Fruit fly (Drosophila melanogaster) whole organism, embryonic: ENCODE data around the gene Sdhaf3.

Source experiments
- Atf3 ChIP-seq: fragments of 200-800 bp; sonication (Bioruptor generic); optimal IDR thresholded peaks from 3 replicates; lab custom pipeline; 2016; ENCODE audit warnings: missing biosample characterization, missing genetic modification characterization
- Blimp-1 ChIP-seq: fragments of 200-800 bp; sonication (Bioruptor generic); optimal IDR thresholded peaks from 3 replicates; lab custom pipeline; 2018; ENCODE audit warnings: missing biosample characterization, missing genetic modification characterization, mild to moderate bottlenecking, moderate library complexity, missing genetic modification reagents
- CG10979 ChIP-seq: fragments of 200-800 bp; sonication (Bioruptor generic); optimal IDR thresholded peaks from 2 replicates; lab custom pipeline; 2018; ENCODE audit warnings: missing biosample characterization, mild to moderate bottlenecking, missing genetic modification characterization, moderate library complexity
- CG11247 ChIP-seq: fragments of 200-800 bp; sonication (Bioruptor generic); IDR thresholded peaks from 2 replicates; pipeline ENCODE4 v1.3.6; 2022; ENCODE audit warnings: missing biosample characterization, missing genetic modification characterization
- CG11560 ChIP-seq: fragments of 200-800 bp; sonication (Bioruptor generic); IDR thresholded peaks from 3 replicates; pipeline ENCODE4 v1.3.6; 2022; ENCODE audit warnings: missing biosample characterization, missing genetic modification characterization
- CG12219 ChIP-seq: fragments of 200-800 bp; sonication (Bioruptor generic); optimal IDR thresholded peaks from 3 replicates; lab custom pipeline; 2018; ENCODE audit warnings: missing biosample characterization, mild to moderate bottlenecking, missing genetic modification characterization
- CG14014 ChIP-seq: fragments of 200-800 bp; sonication (Bioruptor generic); IDR thresholded peaks from 2 replicates; pipeline ENCODE4 v1.3.6; 2022; ENCODE audit warnings: missing biosample characterization, missing genetic modification characterization
- CG14441 ChIP-seq: fragments of 200-800 bp; sonication (Bioruptor generic); IDR thresholded peaks from 2 replicates; pipeline ENCODE4 v1.3.6; 2022; ENCODE audit warnings: missing biosample characterization, missing genetic modification characterization
- CG14667 ChIP-seq: fragments of 200-800 bp; sonication (Bioruptor generic); IDR thresholded peaks from 2 replicates; pipeline ENCODE4 v1.3.6; 2022; ENCODE audit warnings: missing biosample characterization, missing genetic modification characterization
- CG16813 ChIP-seq: fragments of 200-800 bp; sonication (Bioruptor generic); IDR thresholded peaks from 3 replicates; pipeline ENCODE4 v1.3.6; 2022; ENCODE audit warnings: missing biosample characterization, missing genetic modification characterization; ENCODE audit not compliant: partially characterized antibody
- CG17912 ChIP-seq: fragments of 200-800 bp; sonication (Bioruptor generic); optimal IDR thresholded peaks from 2 replicates; lab custom pipeline; 2018; ENCODE audit warnings: missing biosample characterization, mild to moderate bottlenecking, missing genetic modification characterization
- CG18599 ChIP-seq: fragments of 200-800 bp; sonication (Bioruptor generic); optimal IDR thresholded peaks from 3 replicates; lab custom pipeline; 2017; ENCODE audit warnings: missing biosample characterization, missing genetic modification characterization, mild to moderate bottlenecking, moderate library complexity, missing genetic modification reagents
- CG2875 ChIP-seq: fragments of 200-800 bp; sonication (Bioruptor generic); optimal IDR thresholded peaks from 2 replicates; lab custom pipeline; 2017; ENCODE audit warnings: missing biosample characterization, mild to moderate bottlenecking, missing genetic modification characterization, missing genetic modification reagents
- CG31441 ChIP-seq: fragments of 200-800 bp; sonication (Bioruptor generic); IDR thresholded peaks from 2 replicates; pipeline ENCODE4 v1.3.6; 2022; ENCODE audit warnings: missing biosample characterization, missing genetic modification characterization
- CG34224 ChIP-seq: fragments of 200-800 bp; sonication (Bioruptor generic); IDR thresholded peaks from 3 replicates; pipeline ENCODE4 v1.3.6; 2022; ENCODE audit warnings: missing biosample characterization, missing genetic modification characterization; ENCODE audit not compliant: partially characterized antibody
- CG3838 ChIP-seq: fragments of 200-800 bp; sonication (Bioruptor generic); optimal IDR thresholded peaks from 3 replicates; lab custom pipeline; 2016; ENCODE audit warnings: missing biosample characterization, missing genetic modification characterization
- CG7745 ChIP-seq: fragments of 200-800 bp; sonication (Bioruptor generic); optimal IDR thresholded peaks from 2 replicates; lab custom pipeline; 2018; ENCODE audit warnings: missing biosample characterization, mild to moderate bottlenecking, missing genetic modification characterization, moderate library complexity
- CG9797 ChIP-seq: fragments of 200-800 bp; sonication (Bioruptor generic); optimal IDR thresholded peaks from 3 replicates; lab custom pipeline; 2018; ENCODE audit warnings: missing biosample characterization, mild to moderate bottlenecking, missing genetic modification characterization
- CG9932 ChIP-seq: fragments of 200-800 bp; sonication (Bioruptor generic); IDR thresholded peaks from 2 replicates; pipeline ENCODE4 v1.3.6; 2022; ENCODE audit warnings: missing biosample characterization, missing genetic modification characterization
- Camta ChIP-seq: fragments of 200-800 bp; sonication (Bioruptor generic); optimal IDR thresholded peaks from 2 replicates; lab custom pipeline; 2016; ENCODE audit warnings: missing biosample characterization, missing genetic modification characterization
- D19A ChIP-seq: fragments of 200-800 bp; optimal IDR thresholded peaks from 3 replicates; lab custom pipeline; 2019; ENCODE audit warnings: missing biosample characterization, mild to moderate bottlenecking, missing genetic modification characterization, moderate library complexity
- D19B ChIP-seq: fragments of 200-800 bp; sonication (Bioruptor generic); optimal IDR thresholded peaks from 2 replicates; lab custom pipeline; 2017; ENCODE audit warnings: missing biosample characterization, mild to moderate bottlenecking, missing genetic modification characterization
- Drgx ChIP-seq: fragments of 200-800 bp; sonication (Bioruptor generic); IDR thresholded peaks from 2 replicates; pipeline ENCODE4 v1.3.6; 2022; ENCODE audit warnings: missing biosample characterization, missing genetic modification characterization
- Fer3 ChIP-seq: fragments of 200-800 bp; sonication (Bioruptor generic); optimal IDR thresholded peaks from 2 replicates; lab custom pipeline; 2018; ENCODE audit warnings: missing biosample characterization, mild to moderate bottlenecking, missing genetic modification characterization, moderate library complexity
- Hey ChIP-seq: fragments of 200-800 bp; sonication (Bioruptor generic); optimal IDR thresholded peaks from 3 replicates; lab custom pipeline; 2018; ENCODE audit warnings: missing biosample characterization, mild to moderate bottlenecking, missing genetic modification characterization
- Ssrp ChIP-seq: fragments of 200-800 bp; sonication (Bioruptor generic); optimal IDR thresholded peaks from 2 replicates; lab custom pipeline; 2018; ENCODE audit warnings: missing biosample characterization, mild to moderate bottlenecking, missing genetic modification characterization, moderate library complexity
- Usf ChIP-seq: fragments of 200-800 bp; sonication (Bioruptor generic); optimal IDR thresholded peaks from 2 replicates; lab custom pipeline; 2017; ENCODE audit warnings: missing genotype, missing biosample characterization, missing genetic modification characterization
- abd-A ChIP-seq: fragments of 200-800 bp; sonication (Bioruptor generic); optimal IDR thresholded peaks from 3 replicates; lab custom pipeline; 2019; ENCODE audit warnings: missing biosample characterization, mild to moderate bottlenecking, missing genetic modification characterization, moderate library complexity
- bcd ChIP-seq: fragments of 200-800 bp; sonication (Bioruptor generic); optimal IDR thresholded peaks from 2 replicates; lab custom pipeline; 2017; ENCODE audit warnings: missing biosample characterization, mild to moderate bottlenecking, missing genetic modification characterization
- btn ChIP-seq: fragments of 200-800 bp; sonication (Bioruptor generic); optimal IDR thresholded peaks from 2 replicates; lab custom pipeline; 2016; ENCODE audit warnings: missing biosample characterization, missing genetic modification characterization
- caup ChIP-seq: fragments of 200-800 bp; sonication (Bioruptor generic); optimal IDR thresholded peaks from 3 replicates; lab custom pipeline; 2017; ENCODE audit warnings: missing biosample characterization, mild to moderate bottlenecking, missing genetic modification characterization, moderate library complexity; ENCODE audit not compliant: severe bottlenecking
- dati ChIP-seq: fragments of 200-800 bp; sonication (Bioruptor generic); IDR thresholded peaks from 2 replicates; pipeline ENCODE4 v1.3.6; 2022; ENCODE audit warnings: missing biosample characterization, missing genetic modification characterization
- fd102C ChIP-seq: fragments of 200-800 bp; sonication (Bioruptor generic); optimal IDR thresholded peaks from 2 replicates; lab custom pipeline; 2018; ENCODE audit warnings: missing biosample characterization, mild to moderate bottlenecking, missing genetic modification characterization, moderate library complexity
- fd64A ChIP-seq: fragments of 200-800 bp; sonication (Bioruptor generic); optimal IDR thresholded peaks from 3 replicates; lab custom pipeline; 2018; ENCODE audit warnings: missing biosample characterization, mild to moderate bottlenecking, missing genetic modification characterization
- her ChIP-seq: fragments of 200-800 bp; sonication (Bioruptor generic); optimal IDR thresholded peaks from 2 replicates; lab custom pipeline; 2016; ENCODE audit warnings: missing biosample characterization, missing genetic modification characterization
- insv ChIP-seq, 2 experiments: fragments of 200-800 bp; sonication (Bioruptor generic); optimal IDR thresholded peaks; 3 replicates each; lab custom pipeline; 2016 to 2018; ENCODE audit warnings: missing biosample characterization in 2 of 2, missing genetic modification characterization in 2 of 2
- p53 ChIP-seq: fragments of 200-800 bp; sonication (Bioruptor generic); optimal IDR thresholded peaks from 2 replicates; lab custom pipeline; 2016; ENCODE audit warnings: missing biosample characterization, missing genetic modification characterization
- pita ChIP-seq: fragments of 200-800 bp; sonication (Bioruptor generic); optimal IDR thresholded peaks from 2 replicates; lab custom pipeline; 2017; ENCODE audit warnings: missing biosample characterization, mild to moderate bottlenecking, missing genetic modification characterization
- pnt ChIP-seq: fragments of 200-800 bp; sonication (Bioruptor generic); optimal IDR thresholded peaks from 3 replicates; lab custom pipeline; 2016; ENCODE audit warnings: missing biosample characterization, missing genetic modification characterization
- pros ChIP-seq: fragments of 200-800 bp; sonication (Bioruptor generic); optimal IDR thresholded peaks from 3 replicates; lab custom pipeline; 2019; ENCODE audit warnings: missing biosample characterization, mild to moderate bottlenecking, missing genetic modification characterization, moderate library complexity
- pzg ChIP-seq: fragments of 200-800 bp; sonication (Bioruptor generic); optimal IDR thresholded peaks from 3 replicates; lab custom pipeline; 2018; ENCODE audit warnings: missing biosample characterization, mild to moderate bottlenecking, missing genetic modification characterization, moderate library complexity
- ro ChIP-seq: fragments of 200-800 bp; sonication (Bioruptor generic); IDR thresholded peaks from 2 replicates; pipeline ENCODE4 v1.3.6; 2022; ENCODE audit warnings: missing biosample characterization, missing genetic modification characterization
- run ChIP-seq: fragments of 200-800 bp; sonication (Bioruptor generic); optimal IDR thresholded peaks from 3 replicates; lab custom pipeline; 2018; ENCODE audit warnings: missing biosample characterization, mild to moderate bottlenecking, missing genetic modification characterization
- schlank ChIP-seq: fragments of 200-800 bp; sonication (Bioruptor generic); optimal IDR thresholded peaks from 2 replicates; lab custom pipeline; 2018; ENCODE audit warnings: missing biosample characterization, mild to moderate bottlenecking, missing genetic modification characterization
- seq ChIP-seq: fragments of 200-800 bp; sonication (Bioruptor generic); IDR thresholded peaks from 2 replicates; pipeline ENCODE4 v1.3.6; 2022; ENCODE audit warnings: missing biosample characterization, missing genetic modification characterization
- sr ChIP-seq: fragments of 200-800 bp; sonication (Bioruptor generic); IDR thresholded peaks from 3 replicates; pipeline ENCODE4 v1.3.6; 2022; ENCODE audit warnings: missing biosample characterization, missing genetic modification characterization
- tap ChIP-seq: fragments of 200-800 bp; optimal IDR thresholded peaks from 3 replicates; lab custom pipeline; 2019; ENCODE audit warnings: missing biosample characterization, mild to moderate bottlenecking, missing genetic modification characterization, moderate library complexity
- zen ChIP-seq: fragments of 200-800 bp; sonication (Bioruptor generic); optimal IDR thresholded peaks from 3 replicates; lab custom pipeline; 2018; ENCODE audit warnings: missing biosample characterization, mild to moderate bottlenecking, missing genetic modification characterization, moderate library complexity
- zfh1 ChIP-seq: fragments of 200-800 bp; sonication (Bioruptor generic); IDR thresholded peaks from 3 replicates; pipeline ENCODE4 v1.3.6; 2022; ENCODE audit warnings: missing biosample characterization, missing genetic modification characterization

Gene Sdhaf3

dm6 chr3R:16524178-16524577, 41.9 kb upstream of the Sdhaf3 start (continued):
- TF ChIP-seq insv (GFP tag; optimal IDR thresholded peaks at IDR 0.05; lab: Kevin White, UChicago) (no peak), CG31441 (peak; percentile 92), CG10979 (tag; lab: Kevin White, UChicago) (peak; percentile 93), CG14441 (GFP tag; lab: Robert Waterston, UW) (peak; percentile 54; the same call in 1 of the 2 replicates), Ssrp (tag; lab: Kevin White, UChicago) (peak; percentile 69), pita (GFP tag; lab: Kevin White, UChicago) (no peak), caup (GFP tag; lab: Kevin White, UChicago) (no peak), ro (no peak), Camta (GFP tag; lab: Kevin White, UChicago) (peak; percentile 46), p53 (GFP tag; lab: Kevin White, UChicago) (peak; percentile 12), CG18599 (peak; percentile 55), tap (peak; percentile 90), CG3838 (GFP tag; lab: Kevin White, UChicago) (no peak), Fer3 (tag; lab: Kevin White, UChicago) (peak; percentile 70), dati (peak; percentile 65; the same call in 1 of the 2 replicates), pnt (GFP tag; lab: Kevin White, UChicago) (peak; percentile 49), CG34224 (GFP tag; lab: Robert Waterston, UW) (no peak), pzg (no peak), D19B (GFP tag; lab: Kevin White, UChicago) (no peak), bcd (peak; percentile 46), Atf3 (GFP tag; lab: Kevin White, UChicago) (peak; percentile 14), CG9797 (no peak)

dm6 chr3R:16523395-16523794, 41.1 kb upstream of the Sdhaf3 start:
- TF ChIP-seq D19A (tag; lab: Kevin White, UChicago) (peak; percentile 98), Blimp-1 (GFP tag; lab: Kevin White, UChicago) (peak; percentile 12), Drgx (GFP tag; lab: Robert Waterston, UW) (0 out of 2 replicates have a peak, but pooled peaks have one; percentile 29), schlank (tag; lab: Kevin White, UChicago) (no peak)

dm6 chr3R:16518150-16518662, 36.0 kb upstream of the Sdhaf3 start:
- TF ChIP-seq Usf (GFP tag; lab: Kevin White, UChicago): no peak
- no peak for TF ChIP-seq CG11560
- TF ChIP-seq zen: peak; percentile 60
- TF ChIP-seq fd102C (GFP tag; lab: Kevin White, UChicago): no peak
- TF ChIP-seq CG17912: no peak
- TF ChIP-seq CG16813: no peak
- peak; percentile 51 for TF ChIP-seq Hey (tag; lab: Kevin White, UChicago)
- TF ChIP-seq CG11247 (GFP tag; lab: Robert Waterston, UW): 0 out of 2 replicates have a peak, but pooled peaks have one; percentile 13
- TF ChIP-seq CG2875 (GFP tag; lab: Kevin White, UChicago): no peak
- TF ChIP-seq pros (GFP tag; lab: Kevin White, UChicago): no peak
- no peak for TF ChIP-seq CG14014 (GFP tag; lab: Robert Waterston, UW)
- TF ChIP-seq sr (GFP tag; lab: Robert Waterston, UW): peak; percentile 85
- TF ChIP-seq abd-A (tag; lab: Kevin White, UChicago): peak; percentile 70
- TF ChIP-seq fd64A: no peak
- no peak for TF ChIP-seq seq (GFP tag; lab: Robert Waterston, UW)
- peak; percentile 9 for TF ChIP-seq run (tag; lab: Kevin White, UChicago)
- TF ChIP-seq CG7745 (tag; lab: Kevin White, UChicago): peak; percentile 45
- TF ChIP-seq zfh1 (GFP tag; lab: Robert Waterston, UW): no peak
- TF ChIP-seq CG9932 (GFP tag; lab: Robert Waterston, UW): no peak
- TF ChIP-seq btn: no peak
- TF ChIP-seq CG12219 (GFP tag; lab: Kevin White, UChicago): no peak
- no peak for TF ChIP-seq CG14667 (GFP tag; lab: Robert Waterston, UW)
- no peak for TF ChIP-seq her (GFP tag; lab: Kevin White, UChicago)
